Worm (Caenorhabditis elegans): ENCODE measurements around the gene gly-10.

ce11 chrIV:13777480-13777879 is 1.4 kb upstream of the gly-10 start, which contains the start of gene rpl-18:
- no peak for TF ChIP-seq egl-27 (tag; optimal IDR thresholded peaks at IDR 0.05)
- TF ChIP-seq skn-1 (tag; optimal IDR thresholded peaks at IDR 0.05), result no peak
- peak; percentile 71 for TF ChIP-seq nhr-6 (tag; optimal IDR thresholded peaks at IDR 0.05)
- no peak for TF ChIP-seq nhr-237 (tag; optimal IDR thresholded peaks at IDR 0.05)
- TF ChIP-seq fos-1 (tag; optimal IDR thresholded peaks at IDR 0.05), result no peak
- no peak for TF ChIP-seq cey-2 (tag; optimal IDR thresholded peaks at IDR 0.05; ENCODE audit: borderline replicate concordance, insufficient read depth)
- TF ChIP-seq mep-1 (tag; optimal IDR thresholded peaks at IDR 0.05), result peak; percentile 57
- no peak for TF ChIP-seq mdt-29 (GFP tag; IDR thresholded peaks at IDR 0.05)
